Fruit fly (Drosophila melanogaster) whole organism, embryonic: Measurements from ENCODE around the gene CG8292.

ENCODE experiments used
- Blimp-1 ChIP-seq: fragments of 200-800 bp; sonication (Bioruptor generic); optimal IDR thresholded peaks from 3 replicates; lab custom pipeline; 2018; ENCODE audit warnings: missing biosample characterization, missing genetic modification characterization, mild to moderate bottlenecking, moderate library complexity, missing genetic modification reagents
- CG12104 ChIP-seq: fragments of 200-800 bp; sonication (Bioruptor generic); optimal IDR thresholded peaks from 3 replicates; lab custom pipeline; 2016; ENCODE audit warnings: missing biosample characterization, missing genetic modification characterization
- CG13775 ChIP-seq: fragments of 200-800 bp; sonication (Bioruptor generic); optimal IDR thresholded peaks from 3 replicates; lab custom pipeline; 2017; ENCODE audit warnings: missing biosample characterization, mild to moderate bottlenecking, missing genetic modification characterization
- CG15696 ChIP-seq: fragments of 200-800 bp; sonication (Bioruptor generic); optimal IDR thresholded peaks from 2 replicates; lab custom pipeline; 2019; ENCODE audit warnings: missing biosample characterization, mild to moderate bottlenecking, missing genetic modification characterization, moderate library complexity
- CG16779 ChIP-seq: fragments of 200-800 bp; sonication (Bioruptor generic); IDR thresholded peaks from 2 replicates; pipeline ENCODE4 v1.3.6; 2022; ENCODE audit warnings: missing biosample characterization, missing genetic modification characterization
- CG17912 ChIP-seq: fragments of 200-800 bp; sonication (Bioruptor generic); optimal IDR thresholded peaks from 2 replicates; lab custom pipeline; 2018; ENCODE audit warnings: missing biosample characterization, mild to moderate bottlenecking, missing genetic modification characterization
- CG2202 ChIP-seq: fragments of 200-800 bp; sonication (Bioruptor generic); optimal IDR thresholded peaks from 2 replicates; lab custom pipeline; 2018; ENCODE audit warnings: missing biosample characterization, mild to moderate bottlenecking, missing genetic modification characterization
- CG3407 ChIP-seq: fragments of 200-800 bp; sonication (Bioruptor generic); optimal IDR thresholded peaks from 2 replicates; lab custom pipeline; 2018; ENCODE audit warnings: missing biosample characterization, mild to moderate bottlenecking, missing genetic modification characterization
- CG34422 ChIP-seq: fragments of 200-800 bp; sonication (Bioruptor generic); IDR thresholded peaks from 3 replicates; pipeline ENCODE4 v1.3.6; 2022; ENCODE audit warnings: missing biosample characterization, missing genetic modification characterization
- CG3995 ChIP-seq: fragments of 200-800 bp; sonication (Bioruptor generic); optimal IDR thresholded peaks from 3 replicates; lab custom pipeline; 2016; ENCODE audit warnings: missing biosample characterization, missing genetic modification characterization
- CG42726 ChIP-seq: fragments of 200-800 bp; sonication (Bioruptor generic); IDR thresholded peaks from 2 replicates; pipeline ENCODE4 v1.3.6; 2022; ENCODE audit warnings: missing biosample characterization, missing genetic modification characterization; ENCODE audit not compliant: partially characterized antibody
- CG6175 ChIP-seq: fragments of 200-800 bp; sonication (Bioruptor generic); IDR thresholded peaks from 3 replicates; pipeline ENCODE4 v1.3.6; 2022; ENCODE audit warnings: missing biosample characterization, missing genetic modification characterization
- CG7372 ChIP-seq: fragments of 200-800 bp; sonication (Bioruptor generic); IDR thresholded peaks from 2 replicates; pipeline ENCODE4 v1.3.6; 2022; ENCODE audit warnings: missing biosample characterization, missing genetic modification characterization
- CG7786 ChIP-seq: fragments of 200-800 bp; sonication (Bioruptor generic); optimal IDR thresholded peaks from 2 replicates; lab custom pipeline; 2016; ENCODE audit warnings: missing biosample characterization, missing genetic modification characterization
- CG8359 ChIP-seq: fragments of 200-800 bp; sonication (Bioruptor generic); optimal IDR thresholded peaks from 2 replicates; lab custom pipeline; 2017; ENCODE audit warnings: missing biosample characterization, mild to moderate bottlenecking, missing genetic modification characterization, borderline replicate concordance
- CG8944 ChIP-seq: fragments of 200-800 bp; sonication (Bioruptor generic); optimal IDR thresholded peaks from 3 replicates; lab custom pipeline; 2016; ENCODE audit warnings: missing biosample characterization, missing genetic modification characterization
- CG9609 ChIP-seq: fragments of 200-800 bp; sonication (Bioruptor generic); optimal IDR thresholded peaks from 3 replicates; lab custom pipeline; 2016; ENCODE audit warnings: missing biosample characterization, missing genetic modification characterization
- CrebB ChIP-seq: fragments of 200-800 bp; sonication (Bioruptor generic); optimal IDR thresholded peaks from 3 replicates; lab custom pipeline; 2018; ENCODE audit warnings: missing biosample characterization, mild to moderate bottlenecking, missing genetic modification characterization
- Doc2 ChIP-seq: fragments of 200-800 bp; sonication (Bioruptor generic); IDR thresholded peaks from 2 replicates; pipeline ENCODE4 v1.3.6; 2022; ENCODE audit warnings: missing biosample characterization, missing genetic modification characterization
- Doc3 ChIP-seq: fragments of 200-800 bp; sonication (Bioruptor generic); IDR thresholded peaks from 3 replicates; pipeline ENCODE4 v1.3.6; 2022; ENCODE audit warnings: missing biosample characterization, missing genetic modification characterization; ENCODE audit not compliant: partially characterized antibody
- Fer3 ChIP-seq: fragments of 200-800 bp; sonication (Bioruptor generic); optimal IDR thresholded peaks from 2 replicates; lab custom pipeline; 2018; ENCODE audit warnings: missing biosample characterization, mild to moderate bottlenecking, missing genetic modification characterization, moderate library complexity
- Gsc ChIP-seq: fragments of 200-800 bp; sonication (Bioruptor generic); IDR thresholded peaks from 2 replicates; pipeline ENCODE4 v1.3.6; 2022; ENCODE audit warnings: missing biosample characterization, missing genetic modification characterization
- MESR4 ChIP-seq: fragments of 200-800 bp; sonication (Bioruptor generic); optimal IDR thresholded peaks from 2 replicates; lab custom pipeline; 2018; ENCODE audit warnings: missing biosample characterization, mild to moderate bottlenecking, missing genetic modification characterization, moderate library complexity
- MTF-1 ChIP-seq: fragments of 200-800 bp; sonication (Bioruptor generic); optimal IDR thresholded peaks from 2 replicates; lab custom pipeline; 2018; ENCODE audit warnings: missing biosample characterization, mild to moderate bottlenecking, missing genetic modification characterization, borderline replicate concordance
- NFAT ChIP-seq: fragments of 200-800 bp; sonication (Bioruptor generic); IDR thresholded peaks from 2 replicates; pipeline ENCODE4 v1.3.6; 2022; ENCODE audit warnings: missing biosample characterization, missing genetic modification characterization
- Oaz ChIP-seq: fragments of 200-800 bp; sonication (Bioruptor generic); IDR thresholded peaks from 2 replicates; pipeline ENCODE4 v1.3.6; 2022; ENCODE audit warnings: missing biosample characterization, missing genetic modification characterization
- PHDP ChIP-seq: fragments of 200-800 bp; sonication (Bioruptor generic); optimal IDR thresholded peaks from 3 replicates; lab custom pipeline; 2018; ENCODE audit warnings: missing biosample characterization, mild to moderate bottlenecking, missing genetic modification characterization, moderate library complexity
- Poxn ChIP-seq: fragments of 200-800 bp; sonication (Bioruptor generic); IDR thresholded peaks from 2 replicates; pipeline ENCODE4 v1.3.6; 2022; ENCODE audit warnings: missing biosample characterization, missing genetic modification characterization
- Rfx ChIP-seq: fragments of 200-800 bp; sonication (Bioruptor generic); IDR thresholded peaks from 2 replicates; pipeline ENCODE4 v1.3.6; 2022; ENCODE audit warnings: missing biosample characterization, missing genetic modification characterization
- aop ChIP-seq: fragments of 200-800 bp; sonication (Bioruptor generic); IDR thresholded peaks from 2 replicates; pipeline ENCODE4 v1.3.6; 2022; ENCODE audit warnings: missing biosample characterization, missing genetic modification characterization
- ash1 ChIP-seq: fragments of 200-800 bp; sonication (Bioruptor generic); optimal IDR thresholded peaks from 2 replicates; lab custom pipeline; 2018; ENCODE audit warnings: missing biosample characterization, mild to moderate bottlenecking, missing genetic modification characterization
- danr ChIP-seq: fragments of 200-800 bp; sonication (Bioruptor generic); IDR thresholded peaks from 2 replicates; pipeline ENCODE4 v1.3.6; 2022; ENCODE audit warnings: missing biosample characterization, missing genetic modification characterization
- ftz-f1 ChIP-seq: fragments of 200-800 bp; sonication (Bioruptor generic); optimal IDR thresholded peaks from 2 replicates; lab custom pipeline; 2016; ENCODE audit warnings: missing biosample characterization, missing genetic modification characterization
- gcm2 ChIP-seq: fragments of 200-800 bp; sonication (Bioruptor generic); optimal IDR thresholded peaks from 2 replicates; lab custom pipeline; 2016; ENCODE audit warnings: missing biosample characterization, missing genetic modification characterization
- gro ChIP-seq: fragments of 200-800 bp; sonication (Bioruptor generic); optimal IDR thresholded peaks from 2 replicates; lab custom pipeline; 2016; ENCODE audit warnings: missing biosample characterization, missing genetic modification characterization
- lilli ChIP-seq: fragments of 200-800 bp; sonication (Bioruptor generic); optimal IDR thresholded peaks from 3 replicates; lab custom pipeline; 2016; ENCODE audit warnings: missing biosample characterization, missing genetic modification characterization
- lmd ChIP-seq: fragments of 200-800 bp; sonication (Bioruptor generic); IDR thresholded peaks from 2 replicates; pipeline ENCODE4 v1.3.6; 2022; ENCODE audit warnings: missing biosample characterization, missing genetic modification characterization
- mld ChIP-seq: fragments of 200-800 bp; sonication (Bioruptor generic); IDR thresholded peaks from 3 replicates; pipeline ENCODE4 v1.3.6; 2022; ENCODE audit warnings: missing biosample characterization, missing genetic modification characterization; ENCODE audit not compliant: partially characterized antibody
- nau ChIP-seq: fragments of 200-800 bp; sonication (Bioruptor generic); optimal IDR thresholded peaks from 3 replicates; lab custom pipeline; 2017; ENCODE audit warnings: missing biosample characterization, mild to moderate bottlenecking, missing genetic modification characterization, missing genetic modification reagents
- nom ChIP-seq: fragments of 200-800 bp; sonication (Bioruptor generic); optimal IDR thresholded peaks from 2 replicates; lab custom pipeline; 2017; ENCODE audit warnings: missing biosample characterization, missing genetic modification characterization, mild to moderate bottlenecking, moderate library complexity, missing genetic modification reagents
- peb ChIP-seq: fragments of 200-800 bp; sonication (Bioruptor generic); IDR thresholded peaks from 2 replicates; pipeline ENCODE4 v1.3.6; 2022; ENCODE audit warnings: missing biosample characterization, missing genetic modification characterization
- slp2 ChIP-seq: fragments of 200-800 bp; sonication (Bioruptor generic); optimal IDR thresholded peaks from 2 replicates; lab custom pipeline; 2016; ENCODE audit warnings: missing biosample characterization, missing genetic modification characterization
- so ChIP-seq: fragments of 200-800 bp; sonication (Bioruptor generic); IDR thresholded peaks from 3 replicates; pipeline ENCODE4 v1.3.6; 2022; ENCODE audit warnings: missing biosample characterization, missing genetic modification characterization
- stwl ChIP-seq: fragments of 200-800 bp; sonication (Bioruptor generic); optimal IDR thresholded peaks from 3 replicates; lab custom pipeline; 2018; ENCODE audit warnings: missing biosample characterization, mild to moderate bottlenecking, missing genetic modification characterization, moderate library complexity
- sug ChIP-seq: fragments of 200-800 bp; optimal IDR thresholded peaks from 2 replicates; lab custom pipeline; 2019; ENCODE audit warnings: missing biosample characterization, mild to moderate bottlenecking, missing genetic modification characterization, moderate library complexity
- toy ChIP-seq: fragments of 200-800 bp; sonication (Bioruptor generic); IDR thresholded peaks from 2 replicates; pipeline ENCODE4 v1.3.6; 2022; ENCODE audit warnings: missing biosample characterization, missing genetic modification characterization
- trem ChIP-seq: fragments of 200-800 bp; optimal IDR thresholded peaks from 3 replicates; lab custom pipeline; 2019; ENCODE audit warnings: missing biosample characterization, mild to moderate bottlenecking, missing genetic modification characterization, moderate library complexity
- tx ChIP-seq: fragments of 200-800 bp; sonication (Bioruptor generic); optimal IDR thresholded peaks from 2 replicates; lab custom pipeline; 2016; ENCODE audit warnings: missing biosample characterization, missing genetic modification characterization
- z ChIP-seq: fragments of 200-800 bp; sonication (Bioruptor generic); IDR thresholded peaks from 3 replicates; pipeline ENCODE4 v1.3.6; 2022; ENCODE audit warnings: missing biosample characterization, missing genetic modification characterization
- zen2 ChIP-seq: fragments of 200-800 bp; sonication (Bioruptor generic); IDR thresholded peaks from 3 replicates; pipeline ENCODE4 v1.3.6; 2022; ENCODE audit warnings: missing biosample characterization, missing genetic modification characterization; ENCODE audit not compliant: partially characterized antibody

CG8292 gene

DNA sequence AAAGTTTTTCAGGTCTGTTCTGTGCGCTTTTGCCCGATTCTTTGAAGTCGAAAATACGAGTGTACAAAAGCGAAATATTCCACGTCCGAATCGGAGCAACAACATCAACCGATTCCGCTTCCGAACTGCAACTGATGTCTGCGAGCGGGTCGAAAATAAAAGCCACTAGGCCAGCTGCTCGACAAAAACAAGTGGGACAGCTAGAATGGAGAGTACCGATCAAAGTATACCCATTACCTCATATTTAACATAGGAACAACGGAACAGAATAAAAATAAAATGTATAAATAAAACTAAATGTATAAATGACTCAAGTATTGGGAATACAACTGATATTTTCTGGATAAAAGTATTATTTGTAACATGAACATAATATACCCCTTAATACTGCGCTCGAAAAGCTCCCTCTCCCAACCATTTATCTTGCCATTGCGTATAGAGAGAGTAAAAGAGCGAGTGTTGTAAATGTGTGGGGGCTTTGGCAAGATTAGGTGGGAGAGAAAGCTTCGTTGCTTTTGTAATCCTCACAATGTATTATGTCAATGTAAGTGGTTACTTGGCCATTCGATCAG is 12.7 kb downstream of the CG8292 start, which contains the start of gene SLC5A11 (continued):
- TF ChIP-seq gcm2 (GFP tag; lab: Kevin White, UChicago) (peak; percentile 89), CG3995 (GFP tag; lab: Kevin White, UChicago) (peak; percentile 54), so (GFP tag; lab: Robert Waterston, UW) (peak; percentile 99), ash1 (GFP tag; lab: Kevin White, UChicago) (peak; percentile 68), CG3407 (GFP tag; lab: Kevin White, UChicago) (peak; percentile 86), slp2 (peak; percentile 61), Doc3 (GFP tag; lab: Robert Waterston, UW) (no peak), toy (GFP tag; lab: Robert Waterston, UW) (peak; percentile 94), peb (GFP tag; lab: Robert Waterston, UW) (peak; percentile 98), CG7372 (GFP tag; lab: Robert Waterston, UW) (peak; percentile 99), nom (GFP tag; lab: Kevin White, UChicago) (peak; percentile 90), mld (GFP tag; lab: Robert Waterston, UW) (no peak), CG12104 (GFP tag; lab: Kevin White, UChicago) (peak; percentile 100), lilli (GFP tag; lab: Kevin White, UChicago) (peak; percentile 99), CG15696 (tag; lab: Kevin White, UChicago) (peak; percentile 70), aop (GFP tag; lab: Robert Waterston, UW) (peak; percentile 34; the same call in 1 of the 2 replicates), sug (tag; lab: Kevin White, UChicago) (peak; percentile 99), CG16779 (GFP tag; lab: Robert Waterston, UW) (peak; percentile 88), Rfx (GFP tag; lab: Robert Waterston, UW) (peak; percentile 97), CG34422 (peak; percentile 97), MTF-1 (GFP tag; lab: Kevin White, UChicago) (peak; percentile 63), CG8944 (GFP tag; lab: Kevin White, UChicago) (peak; percentile 54), CG42726 (GFP tag; lab: Robert Waterston, UW) (0 out of 2 replicates have a peak, but pooled peaks have one; percentile 55), ftz-f1 (GFP tag; lab: Kevin White, UChicago) (no peak), CG6175 (GFP tag; lab: Robert Waterston, UW) (peak; percentile 91), Blimp-1 (peak; percentile 96), trem (tag; lab: Kevin White, UChicago) (peak; percentile 88), CG7786 (peak; percentile 78), stwl (no peak), Poxn (GFP tag; lab: Robert Waterston, UW) (peak; percentile 32; the same call in 1 of the 2 replicates), Gsc (GFP tag; lab: Robert Waterston, UW) (no peak), tx (GFP tag; lab: Kevin White, UChicago) (peak; percentile 79), gro (peak; percentile 99), Doc2 (GFP tag; lab: Robert Waterston, UW) (peak; percentile 87), Oaz (GFP tag; lab: Robert Waterston, UW) (peak; percentile 99), danr (GFP tag; lab: Robert Waterston, UW) (peak; percentile 99), NFAT (GFP tag; lab: Robert Waterston, UW) (peak; percentile 91), CrebB (peak; percentile 94), Fer3 (tag; lab: Kevin White, UChicago) (peak; percentile 95), nau (GFP tag; lab: Kevin White, UChicago) (peak; percentile 98), MESR4 (GFP tag; lab: Kevin White, UChicago) (peak; percentile 28), PHDP (tag; lab: Kevin White, UChicago) (peak; percentile 97), CG13775 (GFP tag; lab: Kevin White, UChicago) (peak; percentile 88), CG17912 (GFP tag; lab: Kevin White, UChicago) (peak; percentile 59), CG9609 (GFP tag; lab: Kevin White, UChicago) (peak; percentile 73), z (GFP tag; lab: Robert Waterston, UW) (0 out of 3 replicates have a peak, but pooled peaks have one; percentile 63), CG8359 (GFP tag; lab: Kevin White, UChicago) (peak; percentile 82), lmd (peak; percentile 98), zen2 (GFP tag; lab: Robert Waterston, UW) (no peak), CG2202 (peak; percentile 77)
